Worm (Caenorhabditis elegans) whole organism, late embryonic: ENCODE measurements around the gene D2063.1.

Experiments
- ceh-24 ChIP-seq: sonication (generic microtip); optimal IDR thresholded peaks from 2 replicates; lab custom pipeline; 2016; ENCODE audit warnings: mild to moderate bottlenecking, missing genetic modification characterization, missing compliant biosample characterization
- eyg-1 ChIP-seq: sonication (generic microtip); optimal IDR thresholded peaks from 2 replicates; lab custom pipeline; 2016; ENCODE audit warnings: missing genotype, missing genetic modification characterization, missing compliant biosample characterization
- gmeb-2 ChIP-seq: sonication (generic microtip); optimal IDR thresholded peaks from 2 replicates; lab custom pipeline; 2016; ENCODE audit warnings: missing genetic modification characterization, inconsistent platforms, missing compliant biosample characterization
- nfya-1 ChIP-seq: sonication (generic microtip); optimal IDR thresholded peaks from 2 replicates; lab custom pipeline; 2017; ENCODE audit warnings: missing genetic modification characterization, mild to moderate bottlenecking, missing compliant biosample characterization, antibody characterized with exemption, moderate library complexity
- tbx-2 ChIP-seq: sonication (generic microtip); optimal IDR thresholded peaks from 2 replicates; lab custom pipeline; 2016; ENCODE audit warnings: missing genetic modification characterization, missing compliant biosample characterization

DNA sequence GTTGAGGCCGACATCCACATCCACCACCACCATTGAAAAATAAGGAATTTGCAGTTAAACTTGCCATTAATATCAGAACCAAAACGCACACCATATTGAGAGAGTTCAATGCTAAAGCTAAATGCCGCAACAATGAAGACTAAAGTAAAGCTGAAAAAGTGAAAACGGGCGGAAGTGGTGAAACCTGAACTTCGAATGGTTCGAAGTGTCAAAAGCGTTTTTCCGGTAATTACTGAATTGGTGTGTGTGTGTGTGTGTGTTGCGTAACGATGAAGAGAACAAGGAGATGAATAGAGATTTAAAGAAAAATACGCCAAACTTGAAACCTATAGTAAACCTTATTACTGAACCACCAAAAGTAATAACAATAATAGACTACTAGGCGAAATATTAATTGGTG, 37.6 kb downstream of the D2063.1 start, which contains the start of gene grl-13:
- TF ChIP-seq nfya-1 (tag; lab: Kevin White, UChicago) (no peak), eyg-1 (no peak), tbx-2 (tag; lab: Kevin White, UChicago) (no peak), gmeb-2 (tag; lab: Kevin White, UChicago) (no peak), ceh-24 (no peak)
